Worm (Caenorhabditis elegans) whole organism, L4/young adult: ENCODE measurements around the gene ZC412.10.

Experiments
- dao-5 ChIP-seq: sonication (generic microtip); optimal IDR thresholded peaks from 2 replicates; lab custom pipeline; 2016; ENCODE audit warnings: missing genotype, missing genetic modification characterization, moderate library complexity, missing compliant biosample characterization
- him-1 ChIP-seq: sonication (generic microtip); optimal IDR thresholded peaks from 2 replicates; lab custom pipeline; 2016; ENCODE audit warnings: missing genotype, missing genetic modification reagents, missing genetic modification characterization, missing compliant biosample characterization

DNA sequence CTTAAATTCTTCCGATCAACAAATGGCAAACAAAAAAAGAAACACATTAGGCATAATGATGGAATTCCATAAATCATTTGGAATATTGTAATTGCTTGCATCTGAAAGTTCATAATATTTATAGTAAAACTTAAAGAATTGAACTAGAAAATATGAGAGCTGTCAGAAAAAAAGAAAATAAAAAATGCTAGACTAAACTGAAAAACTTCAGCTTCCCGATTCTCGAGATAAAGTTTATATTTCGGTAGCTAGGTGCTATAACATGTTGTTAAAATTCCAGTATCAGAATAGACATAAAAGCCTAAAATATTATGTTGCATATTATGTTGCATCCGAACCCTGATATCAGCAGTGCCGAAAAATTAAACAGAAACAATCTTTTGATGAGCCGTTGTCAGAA lies 47.5 kb upstream of the ZC412.10 start, which contains the start of gene srg-54:
- no peak for TF ChIP-seq dao-5 (tag; lab: Kevin White, UChicago)
- no peak for TF ChIP-seq him-1 (tag; lab: Kevin White, UChicago)
